Worm (Caenorhabditis elegans) whole organism, mixed stage, embryonic: ENCODE data around the gene W05H7.1.

ENCODE experiments used
- ceh-39 ChIP-seq: fragments of 150-350 bp; optimal IDR thresholded peaks from 2 replicates; lab custom pipeline; 2014; ENCODE audit warnings: missing biosample characterization, missing genetic modification characterization
- ceh-83 ChIP-seq: fragments of 200-800 bp; sonication (Bioruptor generic); optimal IDR thresholded peaks from 2 replicates; lab custom pipeline; 2018; ENCODE audit warnings: mild to moderate bottlenecking, missing genetic modification characterization, missing compliant biosample characterization
- cnd-1 ChIP-seq: fragments of 200-800 bp; sonication (Bioruptor generic); optimal IDR thresholded peaks from 2 replicates; lab custom pipeline; 2018; ENCODE audit warnings: mild to moderate bottlenecking, missing genetic modification characterization, missing compliant biosample characterization
- flh-1 ChIP-seq: fragments of 200-800 bp; sonication (Bioruptor generic); optimal IDR thresholded peaks from 2 replicates; lab custom pipeline; 2018; ENCODE audit warnings: mild to moderate bottlenecking, missing genetic modification characterization, moderate library complexity, missing compliant biosample characterization
- mab-5 ChIP-seq: fragments of 150-350 bp; optimal IDR thresholded peaks from 2 replicates; lab custom pipeline; 2014; ENCODE audit warnings: missing biosample characterization, missing genetic modification characterization
- nhr-12 ChIP-seq: fragments of 150-350 bp; optimal IDR thresholded peaks from 2 replicates; lab custom pipeline; 2014; ENCODE audit warnings: missing biosample characterization, missing genetic modification characterization
- nhr-28 ChIP-seq: fragments of 150-350 bp; optimal IDR thresholded peaks from 2 replicates; lab custom pipeline; 2014; ENCODE audit warnings: missing biosample characterization, missing genetic modification characterization
- pha-4 ChIP-seq: fragments of 150-350 bp; optimal IDR thresholded peaks from 2 replicates; lab custom pipeline; 2018; ENCODE audit warnings: missing biosample characterization, missing genetic modification reagents, missing genetic modification characterization
- snpc-4 ChIP-seq: fragments of 150-350 bp; optimal IDR thresholded peaks from 2 replicates; lab custom pipeline; 2014; ENCODE audit warnings: missing biosample characterization, missing genetic modification characterization
- tbx-8 ChIP-seq: fragments of 200-800 bp; sonication (Bioruptor generic); optimal IDR thresholded peaks from 2 replicates; lab custom pipeline; 2018; ENCODE audit warnings: mild to moderate bottlenecking, missing genetic modification characterization, moderate library complexity, missing compliant biosample characterization
- unc-39 ChIP-seq: fragments of 150-350 bp; optimal IDR thresholded peaks from 2 replicates; lab custom pipeline; 2014; ENCODE audit warnings: missing biosample characterization, missing genetic modification characterization
- zip-8 ChIP-seq: fragments of 150-350 bp; optimal IDR thresholded peaks from 2 replicates; lab custom pipeline; 2014; ENCODE audit warnings: missing biosample characterization, missing genetic modification characterization
- ztf-11 ChIP-seq: fragments of 150-350 bp; optimal IDR thresholded peaks from 2 replicates; lab custom pipeline; 2014; ENCODE audit warnings: missing biosample characterization, missing genetic modification characterization

ce11 chrX:1492174-1492573 is 41.6 kb downstream of the W05H7.1 start:
- TF ChIP-seq mab-5 (tag; lab: Kevin White, UChicago) = no peak
- no peak for TF ChIP-seq ztf-11 (tag; lab: Kevin White, UChicago)
- no peak for TF ChIP-seq tbx-8 (GFP tag; lab: Kevin White, UChicago)
- TF ChIP-seq unc-39 (tag; lab: Kevin White, UChicago) = no peak
- TF ChIP-seq ceh-83 = no peak
- no peak for TF ChIP-seq nhr-12 (tag; lab: Kevin White, UChicago)
- no peak for TF ChIP-seq cnd-1
- TF ChIP-seq nhr-28 = no peak
- no peak for TF ChIP-seq ceh-39 (tag; lab: Kevin White, UChicago)
- TF ChIP-seq snpc-4 (tag; lab: Kevin White, UChicago) = no peak
- TF ChIP-seq pha-4 (tag; lab: Kevin White, UChicago) = no peak
- TF ChIP-seq flh-1 (GFP tag; lab: Kevin White, UChicago) = no peak
- TF ChIP-seq zip-8 (tag; lab: Kevin White, UChicago) = no peak
